Worm (Caenorhabditis elegans): ENCODE measurements around the gene Y11D7A.5.

- TF ChIP-seq egl-5 (tag; optimal IDR thresholded peaks at IDR 0.05) (no peak), ama-1 (optimal IDR thresholded peaks at IDR 0.05) (no peak), elt-1 (tag; optimal IDR thresholded peaks at IDR 0.05) (no peak), nfya-1 (tag; optimal IDR thresholded peaks at IDR 0.05; ENCODE audit: insufficient read depth) (no peak), fos-1 (tag; optimal IDR thresholded peaks at IDR 0.05) (no peak), lin-39 (tag; optimal IDR thresholded peaks at IDR 0.05) (no peak), ztf-4 (tag; optimal IDR thresholded peaks at IDR 0.05) (no peak), unc-39 (tag; optimal IDR thresholded peaks at IDR 0.05) (no peak), zag-1 (tag; optimal IDR thresholded peaks at IDR 0.05) (no peak), elt-3 (tag; optimal IDR thresholded peaks at IDR 0.05) (no peak), pqm-1 (tag; optimal IDR thresholded peaks at IDR 0.05) (no peak), nhr-25 (tag; optimal IDR thresholded peaks at IDR 0.05) (no peak), skn-1 (tag; optimal IDR thresholded peaks at IDR 0.05) (no peak)
These were observed 16.4 kb upstream of the Y11D7A.5 start, which contains the start of gene col-120 for ce11 chrIV:9261687-9262086.
